Worm (Caenorhabditis elegans) whole organism, L4 larva: ENCODE data around the gene F08F8.10.

Experiments used
- D1046.2 ChIP-seq: fragments of 200-800 bp; sonication (Bioruptor generic); IDR thresholded peaks from 2 replicates; pipeline ENCODE4 v1.3.6; 2022; ENCODE audit warnings: missing genetic modification characterization, missing compliant biosample characterization
- T20F7.1 ChIP-seq: fragments of 200-800 bp; sonication (Bioruptor generic); optimal IDR thresholded peaks from 2 replicates; lab custom pipeline; 2018; ENCODE audit warnings: mild to moderate bottlenecking, missing genetic modification characterization, missing compliant biosample characterization
- T26A8.4 ChIP-seq: fragments of 200-800 bp; sonication (Bioruptor generic); IDR thresholded peaks from 2 replicates; pipeline ENCODE4 v1.3.6; 2022; ENCODE audit warnings: missing genetic modification characterization, missing compliant biosample characterization
- Y48G9A.11 ChIP-seq: fragments of 200-800 bp; sonication (Bioruptor generic); IDR thresholded peaks from 2 replicates; pipeline ENCODE4 v1.3.6; 2022; ENCODE audit warnings: missing genetic modification reagents, missing genetic modification characterization, missing compliant biosample characterization
- Y5F2A.4 ChIP-seq: fragments of 200-800 bp; sonication (Bioruptor generic); optimal IDR thresholded peaks from 2 replicates; lab custom pipeline; 2018; ENCODE audit warnings: mild to moderate bottlenecking, missing genetic modification characterization, missing compliant biosample characterization
- Y75B8A.6 ChIP-seq: fragments of 200-800 bp; sonication (Bioruptor generic); IDR thresholded peaks from 2 replicates; pipeline ENCODE4 v1.3.6; 2022; ENCODE audit warnings: missing genetic modification reagents, missing genetic modification characterization, missing compliant biosample characterization
- ama-1 ChIP-seq: fragments of 150-350 bp; optimal IDR thresholded peaks from 2 replicates; lab custom pipeline; 2014; ENCODE audit warnings: inconsistent platforms, mixed read lengths
- ceh-28 ChIP-seq: fragments of 150-350 bp; optimal IDR thresholded peaks from 2 replicates; lab custom pipeline; 2014; ENCODE audit warnings: missing biosample characterization, missing genetic modification reagents, missing genetic modification characterization
- ceh-44 ChIP-seq: fragments of 200-800 bp; sonication (Bioruptor generic); IDR thresholded peaks from 2 replicates; pipeline ENCODE4 v1.3.6; 2022; ENCODE audit warnings: missing genetic modification reagents, missing genetic modification characterization, missing compliant biosample characterization
- ceh-82 ChIP-seq: sonication (generic microtip); optimal IDR thresholded peaks from 2 replicates; lab custom pipeline; 2017; ENCODE audit warnings: missing biosample characterization, missing genetic modification characterization
- daf-16 ChIP-seq, 3 experiments: sonication (generic microtip); optimal IDR thresholded peaks; 2 replicates each; lab custom pipeline; 2016 to 2017; ENCODE audit warnings: missing genetic modification characterization in 3 of 3, missing genetic modification reagents in 3 of 3, mild to moderate bottlenecking in 2 of 3, missing compliant biosample characterization in 2 of 3, missing biosample characterization in 1 of 3, moderate library complexity in 1 of 3
- daf-19 ChIP-seq: fragments of 200-800 bp; sonication (Bioruptor generic); conservative IDR thresholded peaks from 2 replicates; pipeline ENCODE4 v1.3.6; 2022; ENCODE audit warnings: missing genetic modification characterization, missing compliant biosample characterization
- daf-8 ChIP-seq: fragments of 200-800 bp; sonication (Bioruptor generic); IDR thresholded peaks from 2 replicates; pipeline ENCODE4 v1.3.6; 2022; ENCODE audit warnings: missing genetic modification characterization, missing compliant biosample characterization
- dmd-6 ChIP-seq: fragments of 200-800 bp; sonication (Bioruptor generic); IDR thresholded peaks from 2 replicates; pipeline ENCODE4 v1.3.6; 2022; ENCODE audit warnings: missing genetic modification reagents, missing genetic modification characterization, missing compliant biosample characterization
- dve-1 ChIP-seq: sonication (generic microtip); optimal IDR thresholded peaks from 2 replicates; lab custom pipeline; 2017; ENCODE audit warnings: antibody characterized with exemption, mild to moderate bottlenecking, missing genetic modification characterization, missing compliant biosample characterization; ENCODE audit not compliant: insufficient read depth
- fos-1 ChIP-seq: fragments of 150-350 bp; optimal IDR thresholded peaks from 2 replicates; lab custom pipeline; 2014; ENCODE audit warnings: missing biosample characterization, missing genetic modification characterization
- gei-8 ChIP-seq: fragments of 200-800 bp; sonication (Bioruptor generic); optimal IDR thresholded peaks from 2 replicates; lab custom pipeline; 2018; ENCODE audit warnings: mild to moderate bottlenecking, missing genetic modification characterization, missing compliant biosample characterization
- hif-1 ChIP-seq, 2 experiments: sonication (generic microtip); optimal IDR thresholded peaks; 2 replicates each; lab custom pipeline; 2016 to 2017; ENCODE audit warnings: missing compliant biosample characterization in 2 of 2, missing genetic modification characterization in 2 of 2, missing genetic modification reagents in 2 of 2, missing genotype in 2 of 2, mild to moderate bottlenecking in 1 of 2
- hlh-11 ChIP-seq: fragments of 200-800 bp; sonication (Bioruptor generic); optimal IDR thresholded peaks from 2 replicates; lab custom pipeline; 2018; ENCODE audit warnings: mild to moderate bottlenecking, missing genetic modification characterization, missing compliant biosample characterization
- hlh-30 ChIP-seq: sonication (generic microtip); optimal IDR thresholded peaks from 2 replicates; lab custom pipeline; 2017; ENCODE audit warnings: antibody characterized with exemption, mild to moderate bottlenecking, missing genetic modification characterization, missing compliant biosample characterization; ENCODE audit not compliant: insufficient read depth
- hmg-1.1 ChIP-seq: fragments of 200-800 bp; sonication (Bioruptor generic); IDR thresholded peaks from 2 replicates; pipeline ENCODE4 v1.3.6; 2022; ENCODE audit warnings: missing genetic modification reagents, missing genetic modification characterization, missing compliant biosample characterization
- lin-1 ChIP-seq: fragments of 200-800 bp; sonication (Bioruptor generic); IDR thresholded peaks from 2 replicates; pipeline ENCODE4 v1.3.6; 2022; ENCODE audit warnings: missing genetic modification reagents, missing genetic modification characterization, missing compliant biosample characterization
- lin-38 ChIP-seq: fragments of 200-800 bp; sonication (Bioruptor generic); IDR thresholded peaks from 2 replicates; pipeline ENCODE4 v1.3.6; 2022; ENCODE audit warnings: missing genetic modification reagents, missing genetic modification characterization, missing compliant biosample characterization
- lin-39 ChIP-seq: fragments of 150-350 bp; optimal IDR thresholded peaks from 2 replicates; lab custom pipeline; 2014; ENCODE audit warnings: missing biosample characterization, missing genetic modification reagents, missing genetic modification characterization
- lir-3 ChIP-seq: sonication (generic microtip); optimal IDR thresholded peaks from 2 replicates; lab custom pipeline; 2016; ENCODE audit warnings: mild to moderate bottlenecking, missing genetic modification characterization, missing compliant biosample characterization
- lsy-2 ChIP-seq, 2 experiments: fragments of 150-350 bp in 1 of 2; sonication (generic microtip) in 1 of 2; optimal IDR thresholded peaks; 2 replicates each; lab custom pipeline; 2014 to 2017; ENCODE audit warnings: missing biosample characterization in 2 of 2, missing genetic modification characterization in 2 of 2
- madf-5 ChIP-seq, 2 experiments: fragments of 200-800 bp; sonication (Bioruptor generic); IDR thresholded peaks; 2 replicates each; pipeline ENCODE4 v1.3.6; 2022; ENCODE audit warnings: missing compliant biosample characterization in 2 of 2, missing genetic modification characterization in 2 of 2
- madf-9 ChIP-seq: fragments of 200-800 bp; sonication (Bioruptor generic); conservative IDR thresholded peaks from 2 replicates; pipeline ENCODE4 v1.3.6; 2022; ENCODE audit warnings: missing genetic modification reagents, missing genetic modification characterization, missing compliant biosample characterization
- mdl-1 ChIP-seq, 2 experiments: fragments of 150-350 bp in 1 of 2; sonication (generic microtip) in 1 of 2; optimal IDR thresholded peaks; 2 replicates each; lab custom pipeline; 2014 to 2017; ENCODE audit warnings: missing biosample characterization in 2 of 2, missing genetic modification characterization in 2 of 2
- mdt-29 ChIP-seq: fragments of 200-800 bp; sonication (Bioruptor generic); IDR thresholded peaks from 2 replicates; pipeline ENCODE4 v1.3.6; 2022; ENCODE audit warnings: missing genetic modification reagents, missing genetic modification characterization, missing compliant biosample characterization
- mep-1 ChIP-seq: fragments of 150-350 bp; sonication (generic microtip); optimal IDR thresholded peaks from 3 replicates; lab custom pipeline; 2014; ENCODE audit warnings: missing biosample characterization, missing genetic modification characterization
- nhr-102 ChIP-seq: sonication (generic microtip); optimal IDR thresholded peaks from 2 replicates; lab custom pipeline; 2016; ENCODE audit warnings: mild to moderate bottlenecking, missing genetic modification characterization, moderate library complexity, missing compliant biosample characterization
- nhr-25 ChIP-seq: sonication (generic microtip); optimal IDR thresholded peaks from 2 replicates; lab custom pipeline; 2017; ENCODE audit warnings: missing genetic modification characterization, mild to moderate bottlenecking, missing compliant biosample characterization, antibody characterized with exemption, moderate library complexity, borderline replicate concordance; ENCODE audit not compliant: insufficient read depth
- nhr-41 ChIP-seq: fragments of 200-800 bp; sonication (Bioruptor generic); IDR thresholded peaks from 2 replicates; pipeline ENCODE4 v1.3.6; 2022; ENCODE audit warnings: missing genetic modification reagents, missing genetic modification characterization, missing compliant biosample characterization
- nhr-48 ChIP-seq: sonication (generic microtip); optimal IDR thresholded peaks from 2 replicates; lab custom pipeline; 2016; ENCODE audit warnings: mild to moderate bottlenecking, missing genetic modification characterization, missing compliant biosample characterization
- nhr-6 ChIP-seq: fragments of 150-350 bp; optimal IDR thresholded peaks from 2 replicates; lab custom pipeline; 2014; ENCODE audit warnings: missing biosample characterization, missing genetic modification characterization
- nhr-76 ChIP-seq: fragments of 150-350 bp; optimal IDR thresholded peaks from 2 replicates; lab custom pipeline; 2014; ENCODE audit warnings: missing biosample characterization, missing genetic modification characterization
- skn-1 ChIP-seq: fragments of 150-350 bp; optimal IDR thresholded peaks from 2 replicates; lab custom pipeline; 2014; ENCODE audit warnings: missing biosample characterization, missing genetic modification characterization
- snpc-1.2 ChIP-seq: fragments of 200-800 bp; sonication (Bioruptor generic); IDR thresholded peaks from 2 replicates; pipeline ENCODE4 v1.3.6; 2022; ENCODE audit warnings: missing genetic modification reagents, missing genetic modification characterization, missing compliant biosample characterization
- spr-1 ChIP-seq: sonication (generic microtip); optimal IDR thresholded peaks from 2 replicates; lab custom pipeline; 2016; ENCODE audit warnings: mild to moderate bottlenecking, missing genetic modification characterization, missing compliant biosample characterization
- tag-97 ChIP-seq: fragments of 200-800 bp; sonication (Bioruptor generic); IDR thresholded peaks from 2 replicates; pipeline ENCODE4 v1.3.6; 2022; ENCODE audit warnings: missing genetic modification characterization, missing compliant biosample characterization
- unc-62 ChIP-seq, 3 experiments: fragments of 150-350 bp in 1 of 3; sonication (generic microtip); optimal IDR thresholded peaks in 2 of 3; peaks in 1 of 3; 1 replicate in 1 of 3; 2 replicates in 2 of 3; lab custom pipeline; 2014 to 2017; ENCODE audit warnings: missing biosample characterization in 3 of 3, missing genetic modification characterization in 3 of 3, missing genetic modification reagents in 3 of 3, missing genotype in 1 of 3
- zfp-2 ChIP-seq: sonication (generic microtip); optimal IDR thresholded peaks from 2 replicates; lab custom pipeline; 2016; ENCODE audit warnings: mild to moderate bottlenecking, missing genetic modification characterization, missing compliant biosample characterization
- zfp-3 ChIP-seq: fragments of 200-800 bp; sonication (Bioruptor generic); conservative IDR thresholded peaks from 2 replicates; pipeline ENCODE4 v1.3.6; 2022; ENCODE audit warnings: missing genetic modification reagents, missing genetic modification characterization, missing compliant biosample characterization
- ztf-11 ChIP-seq: fragments of 150-350 bp; optimal IDR thresholded peaks from 2 replicates; lab custom pipeline; 2014; ENCODE audit warnings: missing biosample characterization, missing genetic modification characterization
- ztf-7 ChIP-seq: fragments of 150-350 bp; optimal IDR thresholded peaks from 2 replicates; lab custom pipeline; 2014; ENCODE audit warnings: missing biosample characterization, missing genetic modification characterization

F08F8.10 gene

DNA sequence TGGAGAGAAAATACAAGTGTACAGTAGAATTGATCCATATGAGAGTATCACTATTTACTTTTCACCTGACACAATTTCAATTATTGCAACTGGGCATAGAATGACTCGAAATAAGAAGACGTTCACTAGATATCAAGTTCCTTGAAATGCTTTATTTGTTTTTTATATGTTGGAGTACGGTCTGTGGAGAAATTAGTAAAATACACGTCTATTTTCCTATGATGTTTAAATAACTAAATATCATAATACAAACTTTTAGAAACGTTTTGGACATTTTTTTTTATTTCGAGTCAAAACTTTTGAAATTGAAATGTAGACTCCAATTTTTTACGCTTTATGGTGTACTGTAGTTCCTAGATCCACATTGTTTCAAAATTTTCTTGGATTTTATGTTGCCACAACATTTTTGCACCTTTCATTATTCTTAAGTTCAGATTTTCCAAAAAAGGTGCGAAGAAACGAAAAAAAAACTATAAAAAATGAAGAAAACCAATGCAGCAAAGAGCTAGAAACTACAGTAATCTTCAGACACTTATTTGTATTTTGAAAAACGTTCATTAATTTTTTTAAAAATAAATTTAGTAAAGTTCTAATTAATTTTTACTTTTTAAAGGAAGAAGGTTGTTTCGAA lies 12.3 kb upstream of the F08F8.10 start (continued):
- TF ChIP-seq daf-8 (GFP tag; lab: Robert Waterston, UW) (no peak), tag-97 (GFP tag; lab: Robert Waterston, UW) (no peak), madf-9 (GFP tag; lab: Robert Waterston, UW) (no peak), ztf-7 (tag; lab: Kevin White, UChicago) (no peak), nhr-41 (GFP tag; lab: Robert Waterston, UW) (no peak), D1046.2 (GFP tag; lab: Robert Waterston, UW) (peak; percentile 85), spr-1 (no peak), T26A8.4 (peak; percentile 81; the same call in 1 of the 2 replicates), gei-8 (GFP tag; lab: Kevin White, UChicago) (peak; percentile 34), lsy-2 (tag; optimal IDR thresholded peaks at IDR 0.05; lab: Kevin White, UChicago) (peak in 1 of 2 experiments; percentile 53), daf-19 (GFP tag; lab: Robert Waterston, UW) (no peak), zfp-3 (GFP tag; lab: Robert Waterston, UW) (peak; percentile 70; the same call in 1 of the 2 replicates), dve-1 (peak; percentile 1), T20F7.1 (GFP tag; lab: Kevin White, UChicago) (no peak), Y75B8A.6 (0 out of 2 replicates have a peak, but pooled peaks have one; percentile 51), nhr-25 (tag; lab: Kevin White, UChicago) (no peak), hlh-11 (tag; lab: Kevin White, UChicago) (no peak), Y5F2A.4 (GFP tag; lab: Kevin White, UChicago) (no peak), ceh-82 (no peak), hmg-1.1 (GFP tag; lab: Robert Waterston, UW) (no peak), daf-16 (GFP tag; optimal IDR thresholded peaks at IDR 0.05; lab: Kevin White, UChicago) (no peak), daf-16 (tag; optimal IDR thresholded peaks at IDR 0.05; lab: Kevin White, UChicago) (peak; percentile 33), mep-1 (tag; lab: Kevin White, UChicago) (peak; percentile 90), Y48G9A.11 (no peak), nhr-76 (tag; lab: Kevin White, UChicago) (no peak), hlh-30 (tag; lab: Kevin White, UChicago) (no peak), unc-62 (GFP tag; optimal IDR thresholded peaks at IDR 0.05 in 1 of 2; lab: Kevin White, UChicago) (no peak), unc-62 (tag; optimal IDR thresholded peaks at IDR 0.05; lab: Kevin White, UChicago) (no peak), fos-1 (tag; lab: Kevin White, UChicago) (no peak), lin-39 (tag; lab: Kevin White, UChicago) (no peak), skn-1 (no peak), zfp-2 (tag; lab: Kevin White, UChicago) (no peak), snpc-1.2 (GFP tag; lab: Robert Waterston, UW) (peak; percentile 40; the same call in 1 of the 2 replicates), nhr-6 (tag; lab: Kevin White, UChicago) (no peak), ceh-44 (GFP tag; lab: Robert Waterston, UW) (no peak), mdt-29 (GFP tag; lab: Robert Waterston, UW) (no peak), hif-1 (tag; optimal IDR thresholded peaks at IDR 0.05; lab: Kevin White, UChicago) (no peak), dmd-6 (GFP tag; lab: Robert Waterston, UW) (no peak)

DNA sequence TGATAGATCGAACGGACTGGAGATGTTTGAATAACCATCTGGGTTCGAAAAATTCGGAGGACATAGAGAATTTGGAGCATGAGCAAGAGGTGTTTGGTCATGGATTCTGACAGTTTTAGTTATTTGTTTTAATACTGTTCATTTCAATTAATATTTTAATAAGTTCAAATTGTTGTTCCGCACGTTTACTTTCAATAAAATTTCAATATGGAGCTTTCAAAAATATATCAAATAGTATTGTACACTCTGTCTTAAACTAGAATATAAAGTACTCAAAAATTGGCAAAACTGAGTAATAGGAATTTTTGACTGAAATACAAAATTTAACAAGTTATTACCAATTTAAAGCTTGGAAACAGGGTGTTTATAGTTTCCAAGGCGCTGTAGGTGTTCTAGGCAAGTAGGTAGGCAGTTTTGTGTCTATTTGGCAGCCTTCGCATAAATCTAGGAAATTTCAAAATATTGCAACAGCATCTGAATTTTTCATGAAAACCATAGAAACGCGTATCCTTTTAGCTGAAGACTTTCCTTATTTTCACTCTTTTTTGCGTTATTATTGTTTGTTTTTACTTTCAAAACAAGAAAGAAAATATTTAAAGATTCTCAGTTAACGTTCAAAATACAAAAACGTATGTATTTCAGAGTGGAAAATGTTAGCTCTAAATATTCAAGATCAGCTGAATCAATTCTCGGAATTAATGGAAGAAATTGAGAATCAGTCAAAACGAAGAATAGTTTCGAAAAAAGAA lies 10.0 kb upstream of the F08F8.10 start, which contains the start of the genes T20B12.5 and T20B12.4:
Gene T20B12.5, minus strand, starts transcription at position 101 of the 749 bp plus-strand sequence.
Gene T20B12.4, plus strand, starts transcription at position 699 of the 749 bp plus-strand sequence.
- TF ChIP-seq lin-38 = no peak
- no peak for TF ChIP-seq zfp-3 (GFP tag; lab: Robert Waterston, UW)
- no peak for TF ChIP-seq lir-3
- no peak for TF ChIP-seq T26A8.4
- no peak for TF ChIP-seq mdl-1 (tag; optimal IDR thresholded peaks at IDR 0.05; lab: Kevin White, UChicago)
- TF ChIP-seq ztf-11 = no peak
- no peak for TF ChIP-seq ceh-28 (tag; lab: Kevin White, UChicago)
- no peak for TF ChIP-seq zfp-2 (tag; lab: Kevin White, UChicago)
- no peak for TF ChIP-seq unc-62 (GFP tag; optimal IDR thresholded peaks at IDR 0.05 in 1 of 2; lab: Kevin White, UChicago)
- TF ChIP-seq unc-62 (tag; optimal IDR thresholded peaks at IDR 0.05; lab: Kevin White, UChicago) = no peak
- no peak for TF ChIP-seq skn-1
- no peak for TF ChIP-seq hif-1 (tag; optimal IDR thresholded peaks at IDR 0.05; lab: Kevin White, UChicago)
- no peak for TF ChIP-seq ama-1 (lab: Kevin White, UChicago)
- no peak for TF ChIP-seq spr-1
- TF ChIP-seq madf-5 (GFP tag; IDR thresholded peaks at IDR 0.05; lab: Robert Waterston, UW) = no peak
- TF ChIP-seq dve-1 = no peak
- no peak for TF ChIP-seq nhr-48
- no peak for TF ChIP-seq lin-1 (GFP tag; lab: Robert Waterston, UW)
- TF ChIP-seq nhr-102 (tag; lab: Kevin White, UChicago) = no peak
